Worm (Caenorhabditis elegans) whole organism, late embryonic: ENCODE data around the gene K03H1.13.

Experiments
- C08G9.2 ChIP-seq: sonication (generic microtip); optimal IDR thresholded peaks from 2 replicates; lab custom pipeline; 2016; ENCODE audit warnings: mild to moderate bottlenecking, missing genetic modification characterization, moderate library complexity, missing compliant biosample characterization
- K02D7.2 ChIP-seq: sonication (generic microtip); optimal IDR thresholded peaks from 2 replicates; lab custom pipeline; 2017; ENCODE audit warnings: mild to moderate bottlenecking, missing genetic modification characterization, missing compliant biosample characterization
- T23F11.4 ChIP-seq: fragments of 200-800 bp; sonication (Bioruptor generic); optimal IDR thresholded peaks from 2 replicates; lab custom pipeline; 2018; ENCODE audit warnings: mild to moderate bottlenecking, missing genetic modification characterization, missing compliant biosample characterization
- ahr-1 ChIP-seq: sonication (generic microtip); optimal IDR thresholded peaks from 2 replicates; lab custom pipeline; 2016; ENCODE audit warnings: missing genetic modification characterization, missing compliant biosample characterization
- ceh-14 ChIP-seq: sonication (generic microtip); optimal IDR thresholded peaks from 2 replicates; lab custom pipeline; 2016; ENCODE audit warnings: missing genotype, missing genetic modification characterization, missing compliant biosample characterization
- ceh-18 ChIP-seq: sonication (generic microtip); optimal IDR thresholded peaks from 2 replicates; lab custom pipeline; 2016; ENCODE audit warnings: missing genetic modification characterization, missing compliant biosample characterization
- ceh-22 ChIP-seq: sonication (generic microtip); optimal IDR thresholded peaks from 2 replicates; lab custom pipeline; 2017; ENCODE audit warnings: missing biosample characterization, missing genetic modification characterization
- ceh-24 ChIP-seq: sonication (generic microtip); optimal IDR thresholded peaks from 2 replicates; lab custom pipeline; 2016; ENCODE audit warnings: mild to moderate bottlenecking, missing genetic modification characterization, missing compliant biosample characterization
- ceh-31 ChIP-seq: sonication (generic microtip); optimal IDR thresholded peaks from 2 replicates; lab custom pipeline; 2016; ENCODE audit warnings: missing genetic modification characterization, missing compliant biosample characterization
- ceh-34 ChIP-seq: sonication (generic microtip); optimal IDR thresholded peaks from 2 replicates; lab custom pipeline; 2016; ENCODE audit warnings: mild to moderate bottlenecking, missing genetic modification characterization, missing compliant biosample characterization
- ceh-45 ChIP-seq: fragments of 200-800 bp; sonication (Bioruptor generic); IDR thresholded peaks from 2 replicates; pipeline ENCODE4 v1.3.6; 2022; ENCODE audit warnings: missing genetic modification reagents, missing genetic modification characterization, missing compliant biosample characterization
- ceh-9 ChIP-seq: sonication (generic microtip); optimal IDR thresholded peaks from 2 replicates; lab custom pipeline; 2016; ENCODE audit warnings: mild to moderate bottlenecking, missing genetic modification characterization, inconsistent platforms, missing compliant biosample characterization
- dmd-4 ChIP-seq: sonication (generic microtip); optimal IDR thresholded peaks from 2 replicates; lab custom pipeline; 2016; ENCODE audit warnings: borderline replicate concordance, missing genetic modification characterization, missing compliant biosample characterization
- elt-4 ChIP-seq: sonication (generic microtip); optimal IDR thresholded peaks from 2 replicates; lab custom pipeline; 2016; ENCODE audit warnings: missing genetic modification characterization, missing compliant biosample characterization
- fkh-10 ChIP-seq: fragments of 150-350 bp; optimal IDR thresholded peaks from 2 replicates; lab custom pipeline; 2014; ENCODE audit warnings: missing biosample characterization, missing genetic modification reagents, missing genetic modification characterization
- fkh-6 ChIP-seq: sonication (generic microtip); optimal IDR thresholded peaks from 2 replicates; lab custom pipeline; 2016; ENCODE audit warnings: missing genetic modification characterization, missing compliant biosample characterization
- hlh-15 ChIP-seq: sonication (generic microtip); optimal IDR thresholded peaks from 2 replicates; lab custom pipeline; 2016; ENCODE audit warnings: missing genetic modification characterization, missing compliant biosample characterization
- hlh-30 ChIP-seq: sonication (generic microtip); optimal IDR thresholded peaks from 2 replicates; lab custom pipeline; 2017; ENCODE audit warnings: antibody characterized with exemption, missing genetic modification characterization, missing compliant biosample characterization; ENCODE audit not compliant: insufficient read depth
- hlh-8 ChIP-seq: sonication (generic microtip); optimal IDR thresholded peaks from 2 replicates; lab custom pipeline; 2016; ENCODE audit warnings: missing genotype, missing genetic modification characterization, missing compliant biosample characterization
- lin-11 ChIP-seq: fragments of 200-800 bp; sonication (Bioruptor generic); optimal IDR thresholded peaks from 2 replicates; lab custom pipeline; 2018; ENCODE audit warnings: mild to moderate bottlenecking, missing genetic modification characterization, missing compliant biosample characterization
- nhr-11 ChIP-seq: fragments of 150-350 bp; optimal IDR thresholded peaks from 2 replicates; lab custom pipeline; 2014; ENCODE audit warnings: missing biosample characterization, missing genetic modification characterization
- pat-9 ChIP-seq: fragments of 200-800 bp; sonication (Bioruptor generic); optimal IDR thresholded peaks from 2 replicates; lab custom pipeline; 2018; ENCODE audit warnings: mild to moderate bottlenecking, missing genetic modification characterization, moderate library complexity, missing compliant biosample characterization
- pha-4 ChIP-seq: fragments of 150-350 bp; optimal IDR thresholded peaks from 2 replicates; lab custom pipeline; 2018; ENCODE audit warnings: missing biosample characterization, missing genetic modification reagents, missing genetic modification characterization
- pros-1 ChIP-seq: fragments of 150-350 bp; optimal IDR thresholded peaks from 2 replicates; lab custom pipeline; 2014; ENCODE audit warnings: missing biosample characterization, missing genetic modification reagents, missing genetic modification characterization
- rnt-1 ChIP-seq: sonication (generic microtip); optimal IDR thresholded peaks from 2 replicates; lab custom pipeline; 2016; ENCODE audit warnings: missing genetic modification characterization, missing compliant biosample characterization
- sdc-2 ChIP-seq: sonication (generic microtip); optimal IDR thresholded peaks from 2 replicates; lab custom pipeline; 2016; ENCODE audit warnings: missing genotype, missing genetic modification characterization, missing compliant biosample characterization
- tbx-2 ChIP-seq: sonication (generic microtip); optimal IDR thresholded peaks from 2 replicates; lab custom pipeline; 2016; ENCODE audit warnings: missing genetic modification characterization, missing compliant biosample characterization
- unc-42 ChIP-seq: sonication (generic microtip); optimal IDR thresholded peaks from 2 replicates; lab custom pipeline; 2016; ENCODE audit warnings: missing genotype, missing genetic modification characterization, missing compliant biosample characterization
- unc-55 ChIP-seq: sonication (generic microtip); optimal IDR thresholded peaks from 2 replicates; lab custom pipeline; 2017; ENCODE audit warnings: missing biosample characterization, missing genetic modification reagents, missing genetic modification characterization
- unc-86 ChIP-seq: sonication (generic microtip); optimal IDR thresholded peaks from 2 replicates; lab custom pipeline; 2016; ENCODE audit warnings: missing genetic modification characterization, missing compliant biosample characterization

The K03H1.13 gene

DNA sequence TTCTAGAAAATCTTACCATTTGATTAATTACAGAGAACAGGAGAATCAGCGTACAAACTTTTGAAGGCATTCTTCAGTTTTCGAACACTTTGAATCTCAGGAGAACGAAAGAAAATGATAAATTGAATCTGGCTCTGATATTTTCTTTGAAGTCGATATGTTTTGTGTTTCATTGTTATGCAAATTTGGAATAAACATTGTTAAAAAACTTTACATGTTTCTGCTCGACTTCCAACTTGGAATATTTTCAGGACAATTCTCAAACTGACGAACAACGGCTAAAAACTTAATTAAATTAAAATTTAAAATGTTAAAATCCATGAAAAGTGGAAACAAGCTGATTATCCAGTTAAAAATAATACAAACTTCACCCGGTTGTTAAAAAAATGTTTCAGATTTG lies 38.2 kb upstream of the K03H1.13 start, which contains the start of gene C05B5.1:
TSS of gene C05B5.1 (minus strand) at position 101 of the 400 bp plus-strand sequence.
- TF ChIP-seq ceh-24 (tag; lab: Kevin White, UChicago), result no peak
- no peak for TF ChIP-seq dmd-4 (tag; lab: Kevin White, UChicago)
- no peak for TF ChIP-seq unc-86 (tag; lab: Kevin White, UChicago)
- no peak for TF ChIP-seq ceh-45
- TF ChIP-seq, all 69 proteins: peak for 0

DNA sequence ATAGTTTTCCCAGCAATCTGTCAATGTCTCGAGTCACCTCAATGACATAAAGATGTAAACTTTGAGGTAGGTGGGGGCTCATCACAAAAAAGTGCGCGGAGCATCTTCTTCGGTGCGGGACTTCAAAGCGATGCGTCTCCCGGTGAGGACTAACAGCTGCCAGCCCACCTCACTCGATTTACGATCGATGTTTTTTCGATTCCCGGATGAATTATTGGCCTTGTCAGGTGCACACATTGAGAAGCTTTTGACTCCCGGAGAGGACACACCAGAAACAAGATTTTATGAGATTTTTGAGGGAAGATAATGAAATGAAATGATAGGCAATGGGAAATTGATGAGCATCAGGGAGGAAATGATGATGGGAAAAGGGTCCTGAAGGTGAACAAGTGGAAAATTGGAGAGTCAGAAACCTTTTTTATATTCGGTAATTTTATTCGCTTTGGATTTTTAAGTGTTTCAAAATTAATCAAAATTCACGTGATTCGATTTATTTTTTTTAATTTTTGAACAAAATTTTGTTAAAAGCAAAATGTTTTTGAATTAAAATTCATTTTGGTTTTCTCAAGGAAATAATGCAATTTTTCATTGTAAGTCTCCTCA lies 36.8 kb upstream of the K03H1.13 start, which contains the start of gene C05B5.12:
TSS of gene C05B5.12 (plus strand) at position 553 of the 603 bp plus-strand sequence.
- TF ChIP-seq ceh-9 (tag; lab: Kevin White, UChicago) (no peak), unc-55 (GFP tag; lab: Kevin White, UChicago) (peak; percentile 87), ceh-18 (tag; lab: Kevin White, UChicago) (peak; percentile 10), K02D7.2 (tag; lab: Kevin White, UChicago) (no peak)

DNA sequence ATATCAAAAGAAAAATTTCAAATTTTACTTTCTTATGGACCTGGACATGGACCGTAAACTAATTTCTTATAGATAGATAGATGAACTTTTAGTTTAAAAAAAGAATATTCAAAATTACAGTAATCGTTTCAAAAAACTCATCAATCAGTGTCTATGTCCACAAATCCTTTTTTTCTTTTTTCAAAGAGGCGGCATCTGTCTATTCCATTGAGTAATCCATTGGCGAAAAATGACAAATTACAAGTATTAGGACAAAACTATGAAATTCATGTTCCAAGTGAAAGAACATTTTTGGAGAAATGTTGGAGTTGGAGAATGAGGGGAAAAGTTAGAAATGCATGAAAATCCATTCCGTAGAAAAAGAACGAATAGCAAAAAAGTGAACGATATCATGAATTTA lies 35.4 kb upstream of the K03H1.13 start:
- TF ChIP-seq ceh-14 (no peak), pat-9 (tag; lab: Kevin White, UChicago) (no peak), T23F11.4 (GFP tag; lab: Kevin White, UChicago) (no peak), elt-4 (tag; lab: Kevin White, UChicago) (no peak), fkh-10 (GFP tag; lab: Kevin White, UChicago) (no peak), fkh-6 (tag; lab: Kevin White, UChicago) (no peak), hlh-30 (tag; lab: Kevin White, UChicago) (no peak), tbx-2 (tag; lab: Kevin White, UChicago) (no peak), hlh-8 (no peak)
- TF ChIP-seq, all 69 proteins: peak for 0

DNA sequence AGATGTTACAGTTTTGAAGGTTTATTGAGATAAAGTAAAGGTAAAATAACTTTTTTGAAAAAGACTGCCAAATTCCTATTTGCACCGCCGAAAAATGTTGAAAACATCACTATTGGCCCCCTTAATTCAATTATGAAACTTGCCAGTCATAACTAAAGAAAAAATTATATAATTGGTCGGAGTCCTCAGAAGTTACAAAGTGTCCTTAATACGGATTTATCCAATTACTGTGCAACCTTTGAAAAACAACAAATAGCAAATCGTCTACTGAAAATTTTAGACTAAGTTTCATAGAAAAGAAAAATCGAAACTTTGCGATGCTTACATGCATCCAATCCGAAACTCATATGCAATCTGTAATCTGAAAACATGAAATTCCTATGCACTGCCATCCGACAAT lies 34.5 kb upstream of the K03H1.13 start:
- TF ChIP-seq unc-55 (GFP tag; lab: Kevin White, UChicago), result no peak

DNA sequence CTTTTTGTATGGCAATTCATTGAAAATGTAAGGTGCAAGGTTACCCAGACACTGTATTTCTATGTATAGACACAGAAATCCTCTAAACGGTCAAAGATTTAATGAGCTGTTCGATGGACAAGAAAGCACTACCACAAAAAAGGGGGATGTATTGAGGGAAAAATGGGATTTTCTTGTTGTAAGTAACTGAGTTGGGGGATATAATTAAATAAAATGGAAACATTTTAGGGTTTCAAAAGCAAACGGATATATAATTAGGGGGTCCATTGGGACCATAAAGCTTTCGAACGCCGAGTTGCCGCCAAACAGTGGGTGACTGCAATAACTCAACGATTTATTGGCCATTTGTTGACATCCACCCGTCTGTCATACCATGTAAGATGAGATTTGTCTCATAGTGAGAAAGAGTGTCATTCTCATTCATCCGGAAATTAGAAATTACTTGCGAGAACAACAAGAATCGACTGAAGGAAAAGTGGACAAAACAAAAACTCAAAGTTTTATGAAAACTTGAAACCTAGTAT lies 32.0 kb upstream of the K03H1.13 start:
- TF ChIP-seq unc-42 (tag; lab: Kevin White, UChicago) (peak; percentile 58), nhr-11 (tag; lab: Kevin White, UChicago) (no peak)
- TF ChIP-seq, all 69 proteins: peak for 1

DNA sequence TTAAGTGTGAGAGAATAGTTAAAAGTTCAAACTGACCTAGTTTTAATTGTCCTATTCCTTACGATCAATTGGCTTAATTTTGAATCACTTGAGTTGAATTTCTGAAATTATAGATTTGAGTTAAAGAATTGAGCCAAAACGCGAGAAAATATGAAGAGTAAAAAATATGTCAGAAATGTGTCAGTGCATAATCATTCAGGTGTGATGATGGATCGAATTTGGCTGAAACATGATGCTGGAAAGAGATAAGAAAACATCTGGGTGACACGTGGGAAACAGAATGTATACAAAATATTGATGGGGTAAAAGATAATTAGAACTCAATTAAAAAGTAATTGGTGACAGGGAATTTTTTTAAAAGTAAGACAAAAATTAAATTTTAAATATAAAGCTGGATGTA lies 23.6 kb upstream of the K03H1.13 start, which contains the start of gene R10E12.2:
TSS of gene R10E12.2 (minus strand) at position 101 of the 400 bp plus-strand sequence.
- TF ChIP-seq sdc-2 (tag; lab: Kevin White, UChicago) (no peak), ceh-22 (tag; lab: Kevin White, UChicago) (no peak), ceh-34 (no peak), rnt-1 (tag; lab: Kevin White, UChicago) (no peak), C08G9.2 (tag; lab: Kevin White, UChicago) (no peak), ceh-31 (tag; lab: Kevin White, UChicago) (no peak), pha-4 (no peak), hlh-15 (tag; lab: Kevin White, UChicago) (no peak), ahr-1 (tag; lab: Kevin White, UChicago) (no peak)
- TF ChIP-seq, all 69 proteins: peak for 0

DNA sequence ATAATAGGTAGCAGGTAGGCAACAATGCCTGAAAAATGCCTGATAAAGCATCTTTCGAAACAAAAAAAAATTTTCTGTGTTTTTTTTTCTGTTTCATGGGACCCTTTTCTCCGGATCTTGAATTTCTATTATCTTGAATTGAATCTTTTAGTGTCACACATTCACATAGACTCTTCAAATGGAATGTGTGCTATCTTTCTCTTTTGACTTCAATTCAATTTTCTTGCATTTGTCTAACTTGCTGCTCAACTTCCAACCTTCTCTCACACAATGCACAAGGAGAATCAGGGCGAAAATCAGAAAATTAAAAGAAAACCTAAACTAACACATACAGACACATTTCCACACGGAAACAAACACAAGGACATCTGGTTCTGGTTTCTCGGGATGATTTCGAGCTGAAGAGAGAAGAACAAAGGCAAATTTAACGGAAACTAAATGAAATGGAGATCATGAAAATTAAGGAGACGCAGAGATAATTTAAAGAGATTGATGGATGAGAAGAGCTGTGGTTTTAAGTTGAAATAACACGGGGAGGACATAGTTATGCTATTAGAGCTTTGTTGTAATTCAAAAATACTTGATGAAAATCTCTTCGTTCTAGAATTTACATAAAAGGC lies 22.2 kb upstream of the K03H1.13 start:
- TF ChIP-seq unc-42 (tag; lab: Kevin White, UChicago), result peak; percentile 36
- no peak for TF ChIP-seq pros-1 (tag; lab: Kevin White, UChicago)
- TF ChIP-seq lin-11 (tag; lab: Kevin White, UChicago), result no peak
